Worm (Caenorhabditis elegans): ENCODE results near the gene C05D12.3.

DNA sequence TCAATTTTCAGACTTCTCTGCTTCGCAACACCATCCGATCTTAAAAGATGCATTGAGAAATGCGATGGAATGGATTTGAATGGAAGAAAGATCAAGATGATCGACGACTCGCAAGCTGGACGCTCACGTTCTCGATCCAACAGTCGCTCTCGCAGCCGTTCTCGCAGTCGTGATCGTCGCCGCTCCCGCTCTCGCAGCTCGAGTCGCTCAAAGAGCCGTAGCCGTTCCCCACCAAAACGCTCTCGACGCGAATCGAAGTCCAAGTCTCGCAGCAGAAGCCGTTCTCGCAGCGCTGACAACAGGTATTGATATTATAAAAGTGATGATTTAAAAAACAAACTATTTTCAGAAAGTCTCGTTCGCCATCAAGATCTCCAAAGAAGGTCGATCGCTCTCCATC is 30.1 kb downstream of the C05D12.3 start:
- no peak for TF ChIP-seq him-1 (tag; optimal IDR thresholded peaks at IDR 0.05)
- no peak for TF ChIP-seq W03F9.2 (tag; optimal IDR thresholded peaks at IDR 0.05)
- no peak for TF ChIP-seq dao-5 (tag; optimal IDR thresholded peaks at IDR 0.05)
